Fruit fly (Drosophila melanogaster): ENCODE results near the gene Tsp66E.

The Tsp66E gene

DNA sequence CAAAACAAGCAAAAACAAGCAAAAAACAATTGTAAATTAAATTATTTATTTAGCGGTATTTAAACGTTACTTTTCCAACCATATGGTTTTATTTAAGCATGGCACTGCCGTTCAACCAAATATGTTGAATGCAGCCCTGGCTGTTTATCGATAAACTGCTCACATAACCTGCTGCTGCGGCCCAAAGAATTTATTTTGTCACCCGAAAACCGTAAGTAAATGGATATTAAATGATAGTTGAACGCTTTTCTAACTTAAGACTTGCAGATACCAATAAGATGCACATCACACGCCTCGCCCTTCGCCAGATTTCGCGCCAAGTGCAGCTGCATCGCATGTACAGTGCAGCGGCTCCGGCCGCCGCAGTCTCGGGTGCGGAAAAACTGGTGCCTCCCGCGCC, 44.4 kb downstream of the Tsp66E start, which contains the start of gene mRpL12 (continued):
- TF ChIP-seq aop (GFP tag; IDR thresholded peaks at IDR 0.05) (no peak), kni (GFP tag; optimal IDR thresholded peaks at IDR 0.05) (no peak), HmgZ (tag; optimal IDR thresholded peaks at IDR 0.05) (peak; percentile 34), CG1529 (GFP tag; optimal IDR thresholded peaks at IDR 0.05) (no peak), Sox102F (GFP tag; optimal IDR thresholded peaks at IDR 0.05) (no peak), grau (tag; optimal IDR thresholded peaks at IDR 0.05) (no peak), CG13296 (GFP tag; optimal IDR thresholded peaks at IDR 0.05) (no peak), H15 (GFP tag; IDR thresholded peaks at IDR 0.05) (no peak), CG7839 (tag; optimal IDR thresholded peaks at IDR 0.05) (no peak), Trl (optimal IDR thresholded peaks at IDR 0.05) (no peak), Trl (GFP tag; optimal IDR thresholded peaks at IDR 0.05) (no peak), CG32767 (GFP tag; IDR thresholded peaks at IDR 0.05) (no peak), sd (tag; optimal IDR thresholded peaks at IDR 0.05) (no peak), mirr (GFP tag; optimal IDR thresholded peaks at IDR 0.05) (no peak), Dref (GFP tag; IDR thresholded peaks at IDR 0.05) (peak; percentile 83), CG2712 (tag; optimal IDR thresholded peaks at IDR 0.05) (peak; percentile 18), bcd (GFP tag; optimal IDR thresholded peaks at IDR 0.05) (no peak), cad (GFP tag; optimal IDR thresholded peaks at IDR 0.05) (no peak), abd-A (tag; optimal IDR thresholded peaks at IDR 0.05) (no peak), org-1 (GFP tag; optimal IDR thresholded peaks at IDR 0.05) (no peak), Aef1 (GFP tag; IDR thresholded peaks at IDR 0.05) (no peak), Lhr (GFP tag; optimal IDR thresholded peaks at IDR 0.05) (no peak), CG11085 (GFP tag; IDR thresholded peaks at IDR 0.05) (no peak), pb (GFP tag; optimal IDR thresholded peaks at IDR 0.05) (no peak), CG17359 (tag; optimal IDR thresholded peaks at IDR 0.05) (no peak), Scr (GFP tag; IDR thresholded peaks at IDR 0.05; ENCODE audit: partially characterized antibody) (peak; percentile 31; the same call in 1 of the 2 replicates), HLHmδ (GFP tag; optimal IDR thresholded peaks at IDR 0.05) (no peak), CG34224 (GFP tag; IDR thresholded peaks at IDR 0.05; ENCODE audit: partially characterized antibody) (peak; percentile 50; the same call in 1 of the 3 replicates), cg (GFP tag; optimal IDR thresholded peaks at IDR 0.05) (no peak), esg (GFP tag; conservative IDR thresholded peaks at IDR 0.05) (no peak), CG14860 (GFP tag; IDR thresholded peaks at IDR 0.05; ENCODE audit: partially characterized antibody) (no peak), CG1603 (tag; optimal IDR thresholded peaks at IDR 0.05) (peak; percentile 54), CG17912 (GFP tag; optimal IDR thresholded peaks at IDR 0.05) (no peak), z (GFP tag; IDR thresholded peaks at IDR 0.05) (no peak), unc-4 (GFP tag; IDR thresholded peaks at IDR 0.05; ENCODE audit: partially characterized antibody) (0 out of 2 replicates have a peak, but pooled peaks have one; percentile 20), Med (GFP tag) (peak; percentile 80), scrt (GFP tag; optimal IDR thresholded peaks at IDR 0.05) (no peak), dati (GFP tag; IDR thresholded peaks at IDR 0.05) (no peak), CG16815 (GFP tag; optimal IDR thresholded peaks at IDR 0.05) (no peak), CTCF (GFP tag; optimal IDR thresholded peaks at IDR 0.05) (no peak), HLH4C (GFP tag; IDR thresholded peaks at IDR 0.05; ENCODE audit: partially characterized antibody) (peak; percentile 50; the same call in 2 of the 3 replicates), CG10979 (tag; optimal IDR thresholded peaks at IDR 0.05) (no peak), CG2875 (GFP tag; optimal IDR thresholded peaks at IDR 0.05) (no peak), pnt (GFP tag; optimal IDR thresholded peaks at IDR 0.05) (no peak), Gug (GFP tag; IDR thresholded peaks at IDR 0.05) (no peak), corto (GFP tag; optimal IDR thresholded peaks at IDR 0.05) (no peak), CG14710 (tag; optimal IDR thresholded peaks at IDR 0.05) (peak; percentile 15), MESR4 (GFP tag; optimal IDR thresholded peaks at IDR 0.05) (peak; percentile 87), CG16813 (GFP tag; IDR thresholded peaks at IDR 0.05; ENCODE audit: partially characterized antibody) (peak; percentile 30; the same call in 1 of the 3 replicates), CG5180 (GFP tag; optimal IDR thresholded peaks at IDR 0.05) (no peak)
